Worm (Caenorhabditis elegans) whole organism, young adult: ENCODE data around the gene lips-5.

ENCODE experiments used
- F55B11.4 ChIP-seq: sonication (generic microtip); optimal IDR thresholded peaks from 2 replicates; lab custom pipeline; 2016; ENCODE audit warnings: missing compliant biosample characterization, missing genetic modification characterization, borderline replicate concordance; ENCODE audit not compliant: insufficient read depth
- Y53G8AR.9 ChIP-seq: fragments of 200-800 bp; sonication (Bioruptor generic); conservative IDR thresholded peaks from 2 replicates; pipeline ENCODE4 v1.3.6; 2022; ENCODE audit warnings: missing genetic modification reagents, missing genetic modification characterization, missing compliant biosample characterization
- gei-17 ChIP-seq: fragments of 200-800 bp; sonication (Bioruptor generic); optimal IDR thresholded peaks from 2 replicates; lab custom pipeline; 2018; ENCODE audit warnings: mild to moderate bottlenecking, missing genetic modification characterization, missing compliant biosample characterization
- nfya-1 ChIP-seq: sonication (generic microtip); optimal IDR thresholded peaks from 2 replicates; lab custom pipeline; 2017; ENCODE audit warnings: antibody characterized with exemption, missing compliant biosample characterization, missing genetic modification characterization, borderline replicate concordance; ENCODE audit not compliant: insufficient read depth
- nfyb-1 ChIP-seq: fragments of 200-800 bp; sonication (Bioruptor generic); IDR thresholded peaks from 2 replicates; pipeline ENCODE4 v1.3.6; 2022; ENCODE audit warnings: missing genetic modification reagents, missing genetic modification characterization, missing compliant biosample characterization
- rec-8 ChIP-seq, 2 experiments: sonication (generic microtip); optimal IDR thresholded peaks; 2 replicates each; lab custom pipeline; 2016; ENCODE audit warnings: mild to moderate bottlenecking in 2 of 2, missing genetic modification characterization in 2 of 2, missing genetic modification reagents in 2 of 2, missing genotype in 2 of 2, missing biosample characterization in 1 of 2, missing compliant biosample characterization in 1 of 2, moderate library complexity in 1 of 2
- snpc-3.4 ChIP-seq: sonication (generic microtip); optimal IDR thresholded peaks from 2 replicates; lab custom pipeline; 2017; ENCODE audit warnings: missing genetic modification characterization, mild to moderate bottlenecking, missing compliant biosample characterization, antibody characterized with exemption, moderate library complexity, missing genotype, missing genetic modification reagents
- unc-130 ChIP-seq: sonication (generic microtip); optimal IDR thresholded peaks from 2 replicates; lab custom pipeline; 2016; ENCODE audit warnings: missing genetic modification reagents, missing genetic modification characterization, missing compliant biosample characterization

DNA sequence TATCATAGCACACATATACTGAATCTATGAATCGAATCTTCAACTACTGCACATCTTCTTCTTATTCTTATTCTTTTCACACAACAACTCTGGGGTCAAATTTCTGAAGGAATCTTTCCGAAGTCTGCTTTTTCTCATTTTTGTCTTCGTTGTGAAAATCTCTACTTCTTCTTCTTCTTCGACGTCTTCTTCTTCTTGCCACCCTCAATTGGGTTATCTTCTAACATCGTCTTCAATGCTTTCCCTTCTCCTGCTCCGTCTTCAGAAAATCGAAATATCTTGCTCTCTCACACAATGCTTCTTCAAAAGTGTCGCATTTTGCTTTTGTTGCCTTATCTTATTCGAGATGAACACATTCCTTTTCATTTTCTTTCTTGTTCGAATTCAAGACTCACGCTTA is 50.3 kb downstream of the lips-5 start:
- no peak for TF ChIP-seq unc-130 (GFP tag; lab: Kevin White, UChicago)
- no peak for TF ChIP-seq snpc-3.4
- TF ChIP-seq Y53G8AR.9, result no peak
- no peak for TF ChIP-seq F55B11.4 (tag; lab: Kevin White, UChicago)
- TF ChIP-seq gei-17 (GFP tag; lab: Kevin White, UChicago), result no peak
- no peak for TF ChIP-seq rec-8 (tag; optimal IDR thresholded peaks at IDR 0.05; lab: Kevin White, UChicago)
- TF ChIP-seq nfya-1 (tag; lab: Kevin White, UChicago), result no peak
- TF ChIP-seq nfyb-1 (GFP tag; lab: Robert Waterston, UW), result no peak
